Worm (Caenorhabditis elegans) whole organism, L4 larva: ENCODE results near the gene htrl-1.
A peak's percentile ranks its signal among the peaks of the same experiment; 100 is the strongest.

Source experiments
- R02D3.7 ChIP-seq: fragments of 150-350 bp; sonication (generic microtip); optimal IDR thresholded peaks from 3 replicates; lab custom pipeline; 2014; ENCODE audit warnings: missing biosample characterization, missing genetic modification characterization
- attf-4 ChIP-seq: sonication (generic microtip); optimal IDR thresholded peaks from 3 replicates; lab custom pipeline; 2017; ENCODE audit warnings: missing biosample characterization, missing genetic modification characterization
- cey-2 ChIP-seq: sonication (generic microtip); optimal IDR thresholded peaks from 3 replicates; lab custom pipeline; 2017; ENCODE audit warnings: missing genetic modification characterization, mild to moderate bottlenecking, missing compliant biosample characterization, antibody characterized with exemption, borderline replicate concordance; ENCODE audit not compliant: insufficient read depth
- duxl-1 ChIP-seq: sonication (generic microtip); optimal IDR thresholded peaks from 2 replicates; lab custom pipeline; 2016; ENCODE audit warnings: mild to moderate bottlenecking, missing genetic modification characterization, moderate library complexity, missing compliant biosample characterization; ENCODE audit not compliant: poor library complexity
- fos-1 ChIP-seq: fragments of 150-350 bp; optimal IDR thresholded peaks from 2 replicates; lab custom pipeline; 2014; ENCODE audit warnings: missing biosample characterization, missing genetic modification characterization
- lir-3 ChIP-seq: sonication (generic microtip); optimal IDR thresholded peaks from 2 replicates; lab custom pipeline; 2016; ENCODE audit warnings: mild to moderate bottlenecking, missing genetic modification characterization, missing compliant biosample characterization
- lsy-2 ChIP-seq, 2 experiments: fragments of 150-350 bp in 1 of 2; sonication (generic microtip) in 1 of 2; optimal IDR thresholded peaks; 2 replicates each; lab custom pipeline; 2014 to 2017; ENCODE audit warnings: missing biosample characterization in 2 of 2, missing genetic modification characterization in 2 of 2
- nhr-10 ChIP-seq: fragments of 150-350 bp; optimal IDR thresholded peaks from 2 replicates; lab custom pipeline; 2014; ENCODE audit warnings: missing biosample characterization, missing genetic modification characterization
- nhr-76 ChIP-seq: fragments of 150-350 bp; optimal IDR thresholded peaks from 2 replicates; lab custom pipeline; 2014; ENCODE audit warnings: missing biosample characterization, missing genetic modification characterization
- rbr-2 ChIP-seq: sonication (generic microtip); optimal IDR thresholded peaks from 2 replicates; lab custom pipeline; 2016; ENCODE audit warnings: missing genotype, missing genetic modification characterization, missing compliant biosample characterization
- snpc-4 ChIP-seq: fragments of 150-350 bp; optimal IDR thresholded peaks from 2 replicates; lab custom pipeline; 2014; ENCODE audit warnings: missing biosample characterization, missing genetic modification characterization
- ztf-7 ChIP-seq: fragments of 150-350 bp; optimal IDR thresholded peaks from 2 replicates; lab custom pipeline; 2014; ENCODE audit warnings: missing biosample characterization, missing genetic modification characterization

DNA sequence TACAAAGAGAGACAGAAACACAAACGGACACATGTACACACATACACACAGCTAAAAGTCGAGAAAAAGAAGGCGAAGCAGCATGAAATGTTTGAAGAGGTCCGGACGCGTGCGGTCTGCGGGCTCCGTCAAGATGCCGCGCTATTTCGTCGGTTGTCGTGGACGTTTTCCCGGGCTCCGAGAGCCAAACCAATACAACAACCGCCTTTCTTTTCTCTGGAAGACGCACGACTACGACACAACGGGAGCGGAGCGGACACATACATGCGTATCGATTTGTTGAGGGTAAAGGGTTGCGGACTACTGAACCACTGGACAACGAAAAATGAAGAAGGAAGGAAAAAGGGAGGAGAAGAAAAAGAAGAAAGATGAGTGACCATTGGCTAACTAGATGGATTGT is 50.8 kb downstream of the htrl-1 start:
- no peak for TF ChIP-seq lir-3 (tag; lab: Kevin White, UChicago)
- no peak for TF ChIP-seq attf-4 (tag; lab: Kevin White, UChicago)
- TF ChIP-seq lsy-2 (tag; optimal IDR thresholded peaks at IDR 0.05; lab: Kevin White, UChicago), result no peak
- TF ChIP-seq nhr-10 (tag; lab: Kevin White, UChicago), result no peak
- no peak for TF ChIP-seq cey-2 (tag; lab: Kevin White, UChicago)
- no peak for TF ChIP-seq snpc-4 (tag; lab: Kevin White, UChicago)
- TF ChIP-seq fos-1 (tag; lab: Kevin White, UChicago), result no peak
- TF ChIP-seq rbr-2 (tag; lab: Kevin White, UChicago), result peak; percentile 44
- no peak for TF ChIP-seq duxl-1 (tag; lab: Kevin White, UChicago)
- TF ChIP-seq nhr-76, result no peak
- no peak for TF ChIP-seq R02D3.7
- no peak for TF ChIP-seq ztf-7 (tag; lab: Kevin White, UChicago)
